Fruit fly (Drosophila melanogaster): ENCODE data around the gene CG14957.
A peak's percentile ranks its signal among the peaks of the same experiment; 100 is the strongest.

The CG14957 gene

dm6 chr3L:3197464-3197863 lies 10.1 kb downstream of the CG14957 start, which contains the start of gene CG14966 (continued):
- no peak for TF ChIP-seq MTF-1 (GFP tag; optimal IDR thresholded peaks at IDR 0.05; ENCODE audit: borderline replicate concordance)
- no peak for TF ChIP-seq salm (tag; optimal IDR thresholded peaks at IDR 0.05)
- TF ChIP-seq CG18619 (GFP tag; optimal IDR thresholded peaks at IDR 0.05), result no peak
- no peak for TF ChIP-seq CG7372 (GFP tag; IDR thresholded peaks at IDR 0.05)
- peak; percentile 40; the same call in 1 of the 2 replicates for TF ChIP-seq vvl (GFP tag; IDR thresholded peaks at IDR 0.05)
- peak; percentile 82 for TF ChIP-seq sd (tag; optimal IDR thresholded peaks at IDR 0.05)
- TF ChIP-seq fru (optimal IDR thresholded peaks at IDR 0.05), result no peak
- no peak for TF ChIP-seq seq (GFP tag; IDR thresholded peaks at IDR 0.05)
- no peak for TF ChIP-seq zfh1 (GFP tag; IDR thresholded peaks at IDR 0.05)
- TF ChIP-seq lilli (GFP tag; optimal IDR thresholded peaks at IDR 0.05), result peak; percentile 56
- no peak for TF ChIP-seq CG3065 (GFP tag; optimal IDR thresholded peaks at IDR 0.05)
- TF ChIP-seq CG2678 (tag; optimal IDR thresholded peaks at IDR 0.05), result peak; percentile 4
- TF ChIP-seq Med (GFP tag), result peak; percentile 89
- TF ChIP-seq ewg (GFP tag; optimal IDR thresholded peaks at IDR 0.05), result no peak
- TF ChIP-seq CG4360 (GFP tag; IDR thresholded peaks at IDR 0.05), result no peak
- TF ChIP-seq Dek (tag; optimal IDR thresholded peaks at IDR 0.05), result peak; percentile 53
- peak; percentile 19 for TF ChIP-seq ind (GFP tag; optimal IDR thresholded peaks at IDR 0.05)
- TF ChIP-seq CG6854 (GFP tag; optimal IDR thresholded peaks at IDR 0.05), result no peak
- TF ChIP-seq C15 (GFP tag; IDR thresholded peaks at IDR 0.05), result no peak
- TF ChIP-seq D (optimal IDR thresholded peaks at IDR 0.05), result no peak
- no peak for TF ChIP-seq D (GFP tag; optimal IDR thresholded peaks at IDR 0.05)
- TF ChIP-seq CG11093 (GFP tag; IDR thresholded peaks at IDR 0.05), result no peak
- no peak for TF ChIP-seq CG10565 (GFP tag; optimal IDR thresholded peaks at IDR 0.05)
- peak; percentile 76 for TF ChIP-seq HLH4C (GFP tag; IDR thresholded peaks at IDR 0.05; ENCODE audit: partially characterized antibody)
- TF ChIP-seq amos (GFP tag; IDR thresholded peaks at IDR 0.05; ENCODE audit: partially characterized antibody), result peak; percentile 94
- no peak for TF ChIP-seq slou (GFP tag; optimal IDR thresholded peaks at IDR 0.05)
- TF ChIP-seq CG12744 (GFP tag; optimal IDR thresholded peaks at IDR 0.05), result no peak
- peak; percentile 2 for TF ChIP-seq CG7987 (GFP tag; optimal IDR thresholded peaks at IDR 0.05)
- no peak for TF ChIP-seq lov (optimal IDR thresholded peaks at IDR 0.05)
- no peak for TF ChIP-seq lov (GFP tag; IDR thresholded peaks at IDR 0.05)
- no peak for TF ChIP-seq CG4404 (GFP tag; IDR thresholded peaks at IDR 0.05)
- TF ChIP-seq so (GFP tag; IDR thresholded peaks at IDR 0.05), result no peak
- TF ChIP-seq CG2120 (GFP tag; optimal IDR thresholded peaks at IDR 0.05), result peak; percentile 66
- TF ChIP-seq CG10147 (GFP tag; optimal IDR thresholded peaks at IDR 0.05), result peak; percentile 5
- TF ChIP-seq Oaz (GFP tag; IDR thresholded peaks at IDR 0.05), result no peak
- TF ChIP-seq gfzf (GFP tag; optimal IDR thresholded peaks at IDR 0.05), result peak; percentile 42
- TF ChIP-seq NC2β (GFP tag; optimal IDR thresholded peaks at IDR 0.05), result peak; percentile 11
- peak; percentile 58 for TF ChIP-seq gro (GFP tag; optimal IDR thresholded peaks at IDR 0.05)
- no peak for TF ChIP-seq Hey (tag; optimal IDR thresholded peaks at IDR 0.05)
- no peak for TF ChIP-seq NfI (GFP tag; optimal IDR thresholded peaks at IDR 0.05)
- TF ChIP-seq pho (GFP tag; optimal IDR thresholded peaks at IDR 0.05), result peak; percentile 29
- TF ChIP-seq Gug (GFP tag; IDR thresholded peaks at IDR 0.05), result peak; percentile 5; the same call in 1 of the 4 replicates
- TF ChIP-seq CG3838 (GFP tag; optimal IDR thresholded peaks at IDR 0.05), result no peak
- peak; percentile 38 for TF ChIP-seq Meics (GFP tag; optimal IDR thresholded peaks at IDR 0.05)
- TF ChIP-seq D19A (tag; optimal IDR thresholded peaks at IDR 0.05), result no peak
- TF ChIP-seq psq (GFP tag; optimal IDR thresholded peaks at IDR 0.05), result no peak
- TF ChIP-seq CG2712 (tag; optimal IDR thresholded peaks at IDR 0.05), result peak; percentile 44
- TF ChIP-seq unpg (GFP tag; optimal IDR thresholded peaks at IDR 0.05), result peak; percentile 4
- no peak for TF ChIP-seq CG14965 (GFP tag; optimal IDR thresholded peaks at IDR 0.05; ENCODE audit: borderline replicate concordance)
- TF ChIP-seq Max (GFP tag; optimal IDR thresholded peaks at IDR 0.05), result peak; percentile 36
- no peak for TF ChIP-seq bowl (GFP tag; IDR thresholded peaks at IDR 0.05)
- peak; percentile 96 for TF ChIP-seq CG13287 (GFP tag; IDR thresholded peaks at IDR 0.05; ENCODE audit: partially characterized antibody)
- no peak for TF ChIP-seq eve (GFP tag; optimal IDR thresholded peaks at IDR 0.05)

Measured in whole organism, embryonic.